Fruit fly (Drosophila melanogaster) whole organism, embryonic: ENCODE data around the gene Rpp14a.
A peak's percentile ranks its signal among the peaks of the same experiment; 100 is the strongest.

ENCODE experiments used
- B-H2 ChIP-seq: fragments of 200-800 bp; sonication (Bioruptor generic); optimal IDR thresholded peaks from 2 replicates; lab custom pipeline; 2018; ENCODE audit warnings: missing biosample characterization, mild to moderate bottlenecking, missing genetic modification characterization
- CG10366 ChIP-seq: fragments of 200-800 bp; sonication (Bioruptor generic); IDR thresholded peaks from 2 replicates; pipeline ENCODE4 v1.3.6; 2022; ENCODE audit warnings: missing biosample characterization, missing genetic modification characterization
- CG10654 ChIP-seq: fragments of 200-800 bp; sonication (Bioruptor generic); optimal IDR thresholded peaks from 2 replicates; lab custom pipeline; 2016; ENCODE audit warnings: missing biosample characterization, missing genetic modification characterization
- CG11504 ChIP-seq: fragments of 200-800 bp; sonication (Bioruptor generic); optimal IDR thresholded peaks from 3 replicates; lab custom pipeline; 2019; ENCODE audit warnings: missing biosample characterization, mild to moderate bottlenecking, missing genetic modification characterization, moderate library complexity
- CG14667 ChIP-seq: fragments of 200-800 bp; sonication (Bioruptor generic); IDR thresholded peaks from 2 replicates; pipeline ENCODE4 v1.3.6; 2022; ENCODE audit warnings: missing biosample characterization, missing genetic modification characterization
- CG16813 ChIP-seq: fragments of 200-800 bp; sonication (Bioruptor generic); IDR thresholded peaks from 3 replicates; pipeline ENCODE4 v1.3.6; 2022; ENCODE audit warnings: missing biosample characterization, missing genetic modification characterization; ENCODE audit not compliant: partially characterized antibody
- CG17385 ChIP-seq: fragments of 200-800 bp; sonication (Bioruptor generic); optimal IDR thresholded peaks from 3 replicates; lab custom pipeline; 2018; ENCODE audit warnings: missing biosample characterization, mild to moderate bottlenecking, missing genetic modification characterization
- CG17612 ChIP-seq: fragments of 200-800 bp; sonication (Bioruptor generic); IDR thresholded peaks from 2 replicates; pipeline ENCODE4 v1.3.6; 2022; ENCODE audit warnings: missing biosample characterization, missing genetic modification characterization
- CG1792 ChIP-seq: fragments of 200-800 bp; sonication (Bioruptor generic); optimal IDR thresholded peaks from 2 replicates; lab custom pipeline; 2016; ENCODE audit warnings: missing biosample characterization, missing genetic modification characterization
- CG18476 ChIP-seq: fragments of 200-800 bp; sonication (Bioruptor generic); optimal IDR thresholded peaks from 2 replicates; lab custom pipeline; 2016; ENCODE audit warnings: missing biosample characterization, mild to moderate bottlenecking, missing genetic modification characterization
- CG3163 ChIP-seq: fragments of 200-800 bp; sonication (Bioruptor generic); optimal IDR thresholded peaks from 3 replicates; lab custom pipeline; 2016; ENCODE audit warnings: missing biosample characterization, missing genetic modification characterization
- CG3407 ChIP-seq: fragments of 200-800 bp; sonication (Bioruptor generic); optimal IDR thresholded peaks from 2 replicates; lab custom pipeline; 2018; ENCODE audit warnings: missing biosample characterization, mild to moderate bottlenecking, missing genetic modification characterization
- CG3838 ChIP-seq: fragments of 200-800 bp; sonication (Bioruptor generic); optimal IDR thresholded peaks from 3 replicates; lab custom pipeline; 2016; ENCODE audit warnings: missing biosample characterization, missing genetic modification characterization
- CG4360 ChIP-seq: fragments of 200-800 bp; sonication (Bioruptor generic); IDR thresholded peaks from 2 replicates; pipeline ENCODE4 v1.3.6; 2022; ENCODE audit warnings: missing biosample characterization, missing genetic modification characterization
- CG4820 ChIP-seq: fragments of 200-800 bp; sonication (Bioruptor generic); optimal IDR thresholded peaks from 3 replicates; lab custom pipeline; 2016; ENCODE audit warnings: missing biosample characterization, missing genetic modification characterization
- CG4854 ChIP-seq: fragments of 200-800 bp; sonication (Bioruptor generic); optimal IDR thresholded peaks from 2 replicates; lab custom pipeline; 2016; ENCODE audit warnings: missing biosample characterization, missing genetic modification characterization, inconsistent platforms
- CG5180 ChIP-seq: fragments of 200-800 bp; sonication (Bioruptor generic); optimal IDR thresholded peaks from 3 replicates; lab custom pipeline; 2017; ENCODE audit warnings: missing biosample characterization, missing genetic modification characterization, mild to moderate bottlenecking, moderate library complexity, missing genetic modification reagents
- CG5953 ChIP-seq: fragments of 200-800 bp; sonication (Bioruptor generic); IDR thresholded peaks from 2 replicates; pipeline ENCODE4 v1.3.6; 2022; ENCODE audit warnings: missing biosample characterization, missing genetic modification characterization
- CG7556 ChIP-seq: fragments of 200-800 bp; sonication (Bioruptor generic); optimal IDR thresholded peaks from 2 replicates; lab custom pipeline; 2017; ENCODE audit warnings: missing biosample characterization, mild to moderate bottlenecking, missing genetic modification characterization
- CG8359 ChIP-seq: fragments of 200-800 bp; sonication (Bioruptor generic); optimal IDR thresholded peaks from 2 replicates; lab custom pipeline; 2017; ENCODE audit warnings: missing biosample characterization, mild to moderate bottlenecking, missing genetic modification characterization, borderline replicate concordance
- Dbx ChIP-seq: fragments of 200-800 bp; sonication (Bioruptor generic); IDR thresholded peaks from 3 replicates; pipeline ENCODE4 v1.3.6; 2022; ENCODE audit warnings: missing biosample characterization, missing genetic modification characterization
- Dip2 ChIP-seq: fragments of 200-800 bp; sonication (Bioruptor generic); IDR thresholded peaks from 2 replicates; pipeline ENCODE4 v1.3.6; 2022; ENCODE audit warnings: missing biosample characterization, missing genetic modification characterization
- Dp ChIP-seq: fragments of 200-800 bp; sonication (Bioruptor generic); optimal IDR thresholded peaks from 2 replicates; lab custom pipeline; 2018; ENCODE audit warnings: missing biosample characterization, mild to moderate bottlenecking, missing genetic modification characterization, moderate library complexity
- E2f1 ChIP-seq: fragments of 200-800 bp; sonication (Bioruptor generic); IDR thresholded peaks from 2 replicates; pipeline ENCODE4 v1.3.6; 2022; ENCODE audit warnings: missing biosample characterization, missing genetic modification characterization
- GATAe ChIP-seq: fragments of 200-800 bp; sonication (Bioruptor generic); conservative IDR thresholded peaks from 2 replicates; pipeline ENCODE4 v1.3.6; 2022; ENCODE audit warnings: missing biosample characterization, missing genetic modification characterization
- HmgZ ChIP-seq: fragments of 200-800 bp; sonication (Bioruptor generic); optimal IDR thresholded peaks from 2 replicates; lab custom pipeline; 2018; ENCODE audit warnings: missing biosample characterization, mild to moderate bottlenecking, missing genetic modification characterization
- Hmx ChIP-seq: fragments of 200-800 bp; sonication (Bioruptor generic); optimal IDR thresholded peaks from 2 replicates; lab custom pipeline; 2016; ENCODE audit warnings: missing biosample characterization, missing genetic modification characterization
- Max ChIP-seq: fragments of 200-800 bp; sonication (Bioruptor generic); optimal IDR thresholded peaks from 2 replicates; lab custom pipeline; 2016; ENCODE audit warnings: missing biosample characterization, mild to moderate bottlenecking, missing genetic modification characterization
- NC2α ChIP-seq: fragments of 200-800 bp; sonication (Bioruptor generic); optimal IDR thresholded peaks from 2 replicates; lab custom pipeline; 2016; ENCODE audit warnings: missing biosample characterization, missing genetic modification characterization
- Opbp ChIP-seq: fragments of 200-800 bp; sonication (Bioruptor generic); IDR thresholded peaks from 3 replicates; pipeline ENCODE4 v1.3.6; 2022; ENCODE audit warnings: missing biosample characterization, missing genetic modification characterization; ENCODE audit not compliant: partially characterized antibody
- Rfx ChIP-seq: fragments of 200-800 bp; sonication (Bioruptor generic); IDR thresholded peaks from 2 replicates; pipeline ENCODE4 v1.3.6; 2022; ENCODE audit warnings: missing biosample characterization, missing genetic modification characterization
- Side ChIP-seq: fragments of 200-800 bp; sonication (Bioruptor generic); optimal IDR thresholded peaks from 2 replicates; lab custom pipeline; 2016; ENCODE audit warnings: missing biosample characterization, missing genetic modification characterization
- ab ChIP-seq: fragments of 200-800 bp; sonication (Bioruptor generic); optimal IDR thresholded peaks from 2 replicates; lab custom pipeline; 2016; ENCODE audit warnings: missing biosample characterization, missing genetic modification characterization
- cas ChIP-seq: fragments of 200-800 bp; sonication (Bioruptor generic); IDR thresholded peaks from 2 replicates; pipeline ENCODE4 v1.3.6; 2022; ENCODE audit warnings: missing biosample characterization, missing genetic modification characterization
- disco-r ChIP-seq: fragments of 200-800 bp; sonication (Bioruptor generic); optimal IDR thresholded peaks from 2 replicates; lab custom pipeline; 2016; ENCODE audit warnings: missing biosample characterization, missing genetic modification characterization
- dmrt99B ChIP-seq: fragments of 200-800 bp; sonication (Bioruptor generic); optimal IDR thresholded peaks from 2 replicates; lab custom pipeline; 2018; ENCODE audit warnings: missing biosample characterization, mild to moderate bottlenecking, missing genetic modification characterization, moderate library complexity
- esg ChIP-seq: fragments of 200-800 bp; sonication (Bioruptor generic); conservative IDR thresholded peaks from 2 replicates; pipeline ENCODE4 v1.3.6; 2022; ENCODE audit warnings: missing biosample characterization, missing genetic modification characterization
- fd96Cb ChIP-seq: fragments of 200-800 bp; sonication (Bioruptor generic); optimal IDR thresholded peaks from 2 replicates; lab custom pipeline; 2018; ENCODE audit warnings: missing biosample characterization, mild to moderate bottlenecking, missing genetic modification characterization, moderate library complexity
- hkb ChIP-seq, 2 experiments: fragments of 200-800 bp in 1 of 2; fragments of >200 bp in 1 of 2; sonication (Bioruptor generic) in 1 of 2; IDR thresholded peaks in 1 of 2; optimal IDR thresholded peaks in 1 of 2; 2 replicates each; pipeline versions ENCODE4 v1.3.6 to Lab custom; 2017 to 2022; ENCODE audit warnings: missing biosample characterization in 1 of 2, missing genetic modification characterization in 1 of 2
- kay ChIP-seq: fragments of 200-800 bp; sonication (Bioruptor generic); optimal IDR thresholded peaks from 2 replicates; lab custom pipeline; 2016; ENCODE audit warnings: missing biosample characterization, missing genetic modification characterization
- lilli ChIP-seq: fragments of 200-800 bp; sonication (Bioruptor generic); optimal IDR thresholded peaks from 3 replicates; lab custom pipeline; 2016; ENCODE audit warnings: missing biosample characterization, missing genetic modification characterization
- pb ChIP-seq: fragments of 200-800 bp; sonication (Bioruptor generic); optimal IDR thresholded peaks from 3 replicates; lab custom pipeline; 2016; ENCODE audit warnings: missing biosample characterization, missing genetic modification characterization
- phol ChIP-seq: fragments of 200-800 bp; sonication (Bioruptor generic); optimal IDR thresholded peaks from 3 replicates; lab custom pipeline; 2018; ENCODE audit warnings: missing biosample characterization, mild to moderate bottlenecking, missing genetic modification characterization, moderate library complexity
- prd ChIP-seq, 3 experiments: fragments of >200 bp in 2 of 3; fragments of 200-800 bp in 1 of 3; sonication (Bioruptor generic) in 1 of 3; optimal IDR thresholded peaks in 2 of 3; IDR thresholded peaks in 1 of 3; 2 replicates in 2 of 3; 3 replicates in 1 of 3; pipeline versions ENCODE4 v1.3.6 to Lab custom; 2017 to 2022; ENCODE audit warnings: missing biosample characterization in 1 of 3, missing genetic modification characterization in 1 of 3
- pzg ChIP-seq: fragments of 200-800 bp; sonication (Bioruptor generic); optimal IDR thresholded peaks from 3 replicates; lab custom pipeline; 2018; ENCODE audit warnings: missing biosample characterization, mild to moderate bottlenecking, missing genetic modification characterization, moderate library complexity
- sens-2 ChIP-seq: fragments of 200-800 bp; sonication (Bioruptor generic); IDR thresholded peaks from 2 replicates; pipeline ENCODE4 v1.3.6; 2022; ENCODE audit warnings: missing biosample characterization, missing genetic modification characterization
- trh ChIP-seq: fragments of 200-800 bp; sonication (Bioruptor generic); optimal IDR thresholded peaks from 2 replicates; lab custom pipeline; 2016; ENCODE audit warnings: missing biosample characterization, missing genetic modification characterization
- vfl ChIP-seq: fragments of 200-800 bp; sonication (Bioruptor generic); optimal IDR thresholded peaks from 2 replicates; lab custom pipeline; 2016; ENCODE audit warnings: missing biosample characterization, missing genetic modification characterization
- wek ChIP-seq: fragments of 200-800 bp; sonication (Bioruptor generic); optimal IDR thresholded peaks from 3 replicates; lab custom pipeline; 2018; ENCODE audit warnings: missing biosample characterization, mild to moderate bottlenecking, missing genetic modification characterization, moderate library complexity
- zen ChIP-seq: fragments of 200-800 bp; sonication (Bioruptor generic); optimal IDR thresholded peaks from 3 replicates; lab custom pipeline; 2018; ENCODE audit warnings: missing biosample characterization, mild to moderate bottlenecking, missing genetic modification characterization, moderate library complexity
- zfh2 ChIP-seq: fragments of 200-800 bp; sonication (Bioruptor generic); optimal IDR thresholded peaks from 2 replicates; lab custom pipeline; 2016; ENCODE audit warnings: missing biosample characterization, missing genetic modification characterization

Gene Rpp14a

DNA sequence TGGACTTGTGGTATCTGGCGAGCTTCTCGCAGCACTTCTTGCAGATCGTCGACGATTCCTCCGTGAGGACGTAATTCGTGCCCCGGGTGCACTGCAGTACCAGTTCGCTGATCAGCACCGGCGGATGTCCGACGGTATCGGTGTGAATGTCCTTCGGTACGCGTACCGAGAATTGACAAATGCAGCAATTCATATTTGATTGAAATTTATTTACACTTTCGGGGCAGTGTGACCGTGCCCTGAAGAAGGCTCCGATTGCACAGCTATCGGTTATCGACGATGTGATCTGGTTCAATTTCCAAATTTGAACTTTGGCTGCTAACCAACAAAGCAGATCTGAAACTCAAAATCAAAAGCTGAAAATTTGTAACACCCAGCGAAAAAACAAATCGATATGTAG, 20.1 kb upstream of the Rpp14a start, which contains the start of gene ZIPIC (continued):
- TF ChIP-seq CG17612 (GFP tag; lab: Robert Waterston, UW) (no peak), Side (no peak), GATAe (GFP tag; lab: Robert Waterston, UW) (no peak), CG4360 (no peak), CG10366 (GFP tag; lab: Robert Waterston, UW) (no peak), zen (tag; lab: Kevin White, UChicago) (no peak), CG10654 (GFP tag; lab: Kevin White, UChicago) (no peak), sens-2 (no peak), fd96Cb (tag; lab: Kevin White, UChicago) (no peak), CG8359 (GFP tag; lab: Kevin White, UChicago) (no peak), CG7556 (GFP tag; lab: Kevin White, UChicago) (no peak), esg (GFP tag; lab: Robert Waterston, UW) (no peak), phol (tag; lab: Kevin White, UChicago) (no peak), ab (GFP tag; lab: Kevin White, UChicago) (no peak), trh (GFP tag; lab: Kevin White, UChicago) (no peak), B-H2 (no peak), CG3163 (GFP tag; lab: Kevin White, UChicago) (no peak), E2f1 (GFP tag; lab: Robert Waterston, UW) (no peak), zfh2 (GFP tag; lab: Kevin White, UChicago) (no peak), Rfx (GFP tag; lab: Robert Waterston, UW) (no peak), kay (GFP tag; lab: Kevin White, UChicago) (no peak), CG3407 (GFP tag; lab: Kevin White, UChicago) (no peak), HmgZ (tag; lab: Kevin White, UChicago) (peak; percentile 18), CG11504 (tag; lab: Kevin White, UChicago) (no peak), CG5180 (GFP tag; lab: Kevin White, UChicago) (no peak), wek (GFP tag; lab: Kevin White, UChicago) (no peak), CG4854 (GFP tag; lab: Kevin White, UChicago) (no peak), CG3838 (GFP tag; lab: Kevin White, UChicago) (no peak), CG17385 (GFP tag; lab: Kevin White, UChicago) (no peak), disco-r (no peak), Dbx (no peak), Dip2 (no peak), dmrt99B (no peak), vfl (GFP tag; lab: Kevin White, UChicago) (no peak), prd (optimal IDR thresholded peaks at IDR 0.05; lab: Kevin White, UChicago) (no peak), prd (GFP tag; IDR thresholded peaks at IDR 0.05; lab: Robert Waterston, UW) (no peak), cas (GFP tag; lab: Robert Waterston, UW) (no peak), NC2α (no peak), Hmx (GFP tag; lab: Kevin White, UChicago) (no peak), CG16813 (GFP tag; lab: Robert Waterston, UW) (peak; percentile 56; the same call in 2 of the 3 replicates), Opbp (GFP tag; lab: Robert Waterston, UW) (peak; percentile 64; the same call in 1 of the 3 replicates), Dp (GFP tag; lab: Kevin White, UChicago) (peak; percentile 80), CG18476 (GFP tag; lab: Kevin White, UChicago) (no peak), CG5953 (no peak), pzg (GFP tag; lab: Kevin White, UChicago) (peak; percentile 67), CG14667 (no peak), pb (GFP tag; lab: Kevin White, UChicago) (no peak), Max (no peak), CG4820 (no peak), lilli (GFP tag; lab: Kevin White, UChicago) (no peak), CG1792 (GFP tag; lab: Kevin White, UChicago) (no peak), hkb (optimal IDR thresholded peaks at IDR 0.05; lab: Kevin White, UChicago) (no peak), hkb (GFP tag; IDR thresholded peaks at IDR 0.05; lab: Robert Waterston, UW) (no peak)
